Worm (Caenorhabditis elegans): ENCODE data around the gene C49C8.8.

The C49C8.8 gene

ce11 chrIV:8644432-8644831 lies 7.5 kb upstream of the C49C8.8 start, which contains the start of gene C49C8.3:
TSS of gene C49C8.3 (plus strand) at chrIV:8644732.
- no peak for TF ChIP-seq elt-3 (tag; optimal IDR thresholded peaks at IDR 0.05)
- no peak for TF ChIP-seq jun-1 (tag; optimal IDR thresholded peaks at IDR 0.05)
- no peak for TF ChIP-seq mml-1 (tag; optimal IDR thresholded peaks at IDR 0.05)
- no peak for TF ChIP-seq daf-12 (tag; optimal IDR thresholded peaks at IDR 0.05)
- TF ChIP-seq fos-1 (tag; optimal IDR thresholded peaks at IDR 0.05) = no peak
- TF ChIP-seq R02D3.7 (tag; optimal IDR thresholded peaks at IDR 0.05) = no peak

ce11 chrIV:8648502-8648901 lies 3.4 kb upstream of the C49C8.8 start, which contains the start of gene cyp-33E1:
TSS of gene cyp-33E1 (minus strand) at chrIV:8648602.
- TF ChIP-seq elt-3 (tag; optimal IDR thresholded peaks at IDR 0.05) (no peak), lsy-12 (tag; optimal IDR thresholded peaks at IDR 0.05) (no peak), egl-5 (tag; optimal IDR thresholded peaks at IDR 0.05) (no peak), elt-2 (tag; optimal IDR thresholded peaks at IDR 0.05) (no peak), fkh-10 (GFP tag; optimal IDR thresholded peaks at IDR 0.05) (no peak), nfya-1 (tag; optimal IDR thresholded peaks at IDR 0.05; ENCODE audit: insufficient read depth) (no peak), nhr-25 (tag; optimal IDR thresholded peaks at IDR 0.05) (no peak), mml-1 (tag; optimal IDR thresholded peaks at IDR 0.05) (no peak), eor-1 (tag; optimal IDR thresholded peaks at IDR 0.05) (no peak), pqm-1 (tag; optimal IDR thresholded peaks at IDR 0.05) (no peak), lin-15B (tag; optimal IDR thresholded peaks at IDR 0.05) (no peak), aly-2 (tag; optimal IDR thresholded peaks at IDR 0.05) (no peak), sea-2 (GFP tag; optimal IDR thresholded peaks at IDR 0.05) (no peak), mdl-1 (tag; optimal IDR thresholded peaks at IDR 0.05) (no peak), ztf-4 (tag; optimal IDR thresholded peaks at IDR 0.05) (no peak), tbx-2 (tag; optimal IDR thresholded peaks at IDR 0.05) (no peak), nhr-77 (tag; optimal IDR thresholded peaks at IDR 0.05) (no peak), ZK546.5 (tag; optimal IDR thresholded peaks at IDR 0.05) (no peak)

ce11 chrIV:8650696-8651095 lies 1.2 kb upstream of the C49C8.8 start, which contains the start of gene C49C8.2:
TSS of gene C49C8.2 (plus strand) at chrIV:8651088.
- TF ChIP-seq elt-2 (tag; optimal IDR thresholded peaks at IDR 0.05) (peak; percentile 56), ZK546.5 (tag; optimal IDR thresholded peaks at IDR 0.05) (no peak), pha-4 (tag; optimal IDR thresholded peaks at IDR 0.05) (peak; percentile 60)

ce11 chrIV:8653592-8653991 lies 1.7 kb downstream of the C49C8.8 start, which contains the start of gene C49C8.5:
TSS of gene C49C8.5 (minus strand) at chrIV:8653664.
- TF ChIP-seq nhr-11 (tag; optimal IDR thresholded peaks at IDR 0.05) = no peak
- no peak for TF ChIP-seq skn-1 (tag; optimal IDR thresholded peaks at IDR 0.05)
- TF ChIP-seq pqm-1 (tag; optimal IDR thresholded peaks at IDR 0.05) = peak; percentile 20
- no peak for TF ChIP-seq nhr-23 (tag; optimal IDR thresholded peaks at IDR 0.05)
- TF ChIP-seq elt-2 (tag; optimal IDR thresholded peaks at IDR 0.05) = peak; percentile 54

- TF ChIP-seq unc-39 (tag; optimal IDR thresholded peaks at IDR 0.05) (no peak), aly-2 (tag; optimal IDR thresholded peaks at IDR 0.05) (no peak), elt-2 (tag; optimal IDR thresholded peaks at IDR 0.05) (peak; percentile 30), nhr-237 (tag; optimal IDR thresholded peaks at IDR 0.05) (no peak), R02D3.7 (tag; optimal IDR thresholded peaks at IDR 0.05) (no peak)
These were observed 2.2 kb downstream of the C49C8.8 start, which contains the start of gene C49C8.1 for ce11 chrIV:8654115-8654628. TSS of gene C49C8.1 (plus strand) at chrIV:8654578.

ce11 chrIV:8658122-8658521 lies 6.2 kb downstream of the C49C8.8 start, which contains the start of gene C49C8.6:
TSS of gene C49C8.6 (minus strand) at chrIV:8658222.
- no peak for TF ChIP-seq pha-4 (tag; optimal IDR thresholded peaks at IDR 0.05)

ce11 chrIV:8665778-8666177 lies 13.8 kb downstream of the C49C8.8 start:
- no peak for TF ChIP-seq fkh-2 (tag; optimal IDR thresholded peaks at IDR 0.05)
- TF ChIP-seq zag-1 (tag; optimal IDR thresholded peaks at IDR 0.05) = no peak
- no peak for TF ChIP-seq nhr-23 (tag; optimal IDR thresholded peaks at IDR 0.05)
- no peak for TF ChIP-seq sea-2 (GFP tag; optimal IDR thresholded peaks at IDR 0.05)
- TF ChIP-seq ZK546.5 (tag; optimal IDR thresholded peaks at IDR 0.05) = no peak
- no peak for TF ChIP-seq nhr-25 (tag; optimal IDR thresholded peaks at IDR 0.05)
- no peak for TF ChIP-seq lin-39 (tag; optimal IDR thresholded peaks at IDR 0.05)
- TF ChIP-seq R02D3.7 (tag; optimal IDR thresholded peaks at IDR 0.05) = peak; percentile 79
- TF ChIP-seq ama-1 (optimal IDR thresholded peaks at IDR 0.05) = no peak
